Worm (Caenorhabditis elegans): Measurements from ENCODE around the gene ttr-13.

ttr-13 gene

DNA sequence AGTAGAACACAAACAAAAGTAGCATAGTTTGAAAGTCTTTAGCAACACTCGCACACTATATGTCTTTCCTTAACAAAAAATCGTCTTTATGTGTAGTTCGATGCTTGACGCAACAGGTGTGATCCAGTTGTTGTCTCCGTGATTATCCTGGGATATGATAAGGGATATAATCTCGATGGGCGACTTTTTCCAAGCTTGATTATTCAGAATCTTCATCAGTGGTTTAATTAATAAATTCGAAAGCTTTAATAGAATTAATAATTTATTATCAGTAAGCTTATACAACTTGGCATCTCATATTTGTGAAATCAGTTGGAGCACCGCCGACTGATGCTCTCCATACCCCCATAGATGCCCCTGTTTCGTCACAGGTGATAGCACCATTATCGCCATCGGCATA lies 18.1 kb downstream of the ttr-13 start, which contains the start of gene F46B3.7:
TSS of gene F46B3.7 (minus strand) at position 101 of the 400 bp plus-strand sequence.
- no peak for TF ChIP-seq egl-27 (tag; optimal IDR thresholded peaks at IDR 0.05)
- TF ChIP-seq gei-8 (GFP tag; optimal IDR thresholded peaks at IDR 0.05): no peak
- TF ChIP-seq ctbp-1 (GFP tag; IDR thresholded peaks at IDR 0.05): no peak
- no peak for TF ChIP-seq Y5F2A.4 (GFP tag; optimal IDR thresholded peaks at IDR 0.05)
- TF ChIP-seq lin-39 (tag; optimal IDR thresholded peaks at IDR 0.05): no peak
- TF ChIP-seq madf-9 (GFP tag; conservative IDR thresholded peaks at IDR 0.05): no peak
- no peak for TF ChIP-seq ceh-32 (tag; optimal IDR thresholded peaks at IDR 0.05; ENCODE audit: poor library complexity)
- TF ChIP-seq nhr-28 (tag; optimal IDR thresholded peaks at IDR 0.05): no peak
- no peak for TF ChIP-seq D1046.2 (GFP tag; IDR thresholded peaks at IDR 0.05)
- TF ChIP-seq hlh-30 (tag; optimal IDR thresholded peaks at IDR 0.05; ENCODE audit: insufficient read depth): no peak
- TF ChIP-seq nhr-48 (tag; optimal IDR thresholded peaks at IDR 0.05): no peak
- TF ChIP-seq lir-3 (tag; optimal IDR thresholded peaks at IDR 0.05): no peak
- no peak for TF ChIP-seq skn-1 (tag; optimal IDR thresholded peaks at IDR 0.05)

- TF ChIP-seq unc-62 (GFP tag; optimal IDR thresholded peaks at IDR 0.05 in 1 of 2) (peak in 1 of 2 experiments; percentile 81), unc-62 (tag; optimal IDR thresholded peaks at IDR 0.05) (no peak), ztf-11 (tag; optimal IDR thresholded peaks at IDR 0.05) (no peak)
Measured at ce11 chrV:20609494-20609893, 27.3 kb downstream of the ttr-13 start, which contains the start of gene grd-2. Gene grd-2, plus strand, starts transcription at chrV:20609794.

- TF ChIP-seq T20F7.1 (GFP tag; optimal IDR thresholded peaks at IDR 0.05) (no peak), nhr-48 (tag; optimal IDR thresholded peaks at IDR 0.05) (peak; percentile 65), duxl-1 (tag; optimal IDR thresholded peaks at IDR 0.05; ENCODE audit: poor library complexity) (no peak)
Measured at ce11 chrV:20608688-20609087, 28.1 kb downstream of the ttr-13 start, which contains the start of gene ttr-12. Gene ttr-12, minus strand, starts transcription at chrV:20608788.

- TF ChIP-seq ctbp-1 (GFP tag; IDR thresholded peaks at IDR 0.05) (no peak), arid-1 (GFP tag; conservative IDR thresholded peaks at IDR 0.05) (no peak)
Measured at ce11 chrV:20606617-20607016, 30.1 kb downstream of the ttr-13 start, which contains the start of gene F46B3.23. Gene F46B3.23, minus strand, starts transcription at chrV:20606717.

DNA sequence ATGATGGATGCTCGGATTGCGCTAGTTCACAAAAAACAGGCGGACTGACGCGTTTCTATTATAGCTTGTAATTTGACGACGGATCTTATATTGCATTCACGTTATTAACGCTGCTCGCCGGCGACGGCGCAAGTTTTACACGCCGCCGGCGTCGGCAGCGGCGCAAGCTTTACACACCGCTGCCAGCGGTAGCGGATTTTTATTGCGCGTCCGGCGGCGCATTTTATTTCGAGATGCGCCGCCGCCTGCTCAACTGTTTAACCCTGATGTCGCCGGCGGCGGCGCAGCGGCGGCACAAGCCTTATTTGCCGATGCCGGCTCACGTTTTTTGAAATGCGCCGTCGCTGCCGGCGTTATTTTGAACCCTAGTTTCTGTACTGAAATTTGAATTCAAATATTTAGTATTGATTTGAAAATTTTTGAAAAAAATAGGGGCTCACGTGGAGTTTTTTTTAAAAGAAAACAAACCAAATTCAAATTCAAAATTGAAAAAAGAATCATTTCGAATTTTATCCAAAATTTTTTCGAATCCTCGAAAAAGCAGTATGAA lies 32.1 kb downstream of the ttr-13 start, which contains the start of gene ttr-57:
TSS of gene ttr-57 (plus strand) at position 500 of the 550 bp plus-strand sequence.
- TF ChIP-seq set-16 (GFP tag; IDR thresholded peaks at IDR 0.05) (peak; percentile 86), lin-38 (GFP tag; IDR thresholded peaks at IDR 0.05) (no peak), dpl-1 (GFP tag; optimal IDR thresholded peaks at IDR 0.05) (no peak), duxl-1 (tag; optimal IDR thresholded peaks at IDR 0.05; ENCODE audit: poor library complexity) (no peak), nhr-41 (GFP tag; IDR thresholded peaks at IDR 0.05) (no peak), F44E2.7 (GFP tag; IDR thresholded peaks at IDR 0.05) (0 out of 2 replicates have a peak, but pooled peaks have one; percentile 69), mxl-2 (GFP tag; conservative IDR thresholded peaks at IDR 0.05) (no peak), Y48G9A.11 (GFP tag; IDR thresholded peaks at IDR 0.05) (no peak), Y5F2A.4 (GFP tag; optimal IDR thresholded peaks at IDR 0.05) (no peak), dve-1 (tag; optimal IDR thresholded peaks at IDR 0.05; ENCODE audit: insufficient read depth) (no peak), unc-39 (tag; optimal IDR thresholded peaks at IDR 0.05) (no peak), ceh-20 (GFP tag; IDR thresholded peaks at IDR 0.05) (no peak), egl-43 (GFP tag; IDR thresholded peaks at IDR 0.05) (0 out of 2 replicates have a peak, but pooled peaks have one; percentile 36), zip-11 (GFP tag; IDR thresholded peaks at IDR 0.05) (no peak), T26A8.4 (GFP tag; IDR thresholded peaks at IDR 0.05) (no peak), nhr-42 (GFP tag; IDR thresholded peaks at IDR 0.05) (0 out of 2 replicates have a peak, but pooled peaks have one; percentile 35), hmg-1.1 (GFP tag; IDR thresholded peaks at IDR 0.05) (no peak), ZK337.2 (GFP tag; IDR thresholded peaks at IDR 0.05) (no peak), zfp-2 (tag; optimal IDR thresholded peaks at IDR 0.05) (no peak), ama-1 (optimal IDR thresholded peaks at IDR 0.05) (no peak), attf-4 (tag; optimal IDR thresholded peaks at IDR 0.05) (no peak)
